Worm (Caenorhabditis elegans) whole organism, L2 larva: ENCODE results near the gene ZK550.2.

Experiments used
- C34F6.9 ChIP-seq: fragments of 150-350 bp; optimal IDR thresholded peaks from 2 replicates; lab custom pipeline; 2014; ENCODE audit warnings: missing biosample characterization, missing genetic modification characterization
- F13H6.1 ChIP-seq: sonication (generic microtip); optimal IDR thresholded peaks from 2 replicates; lab custom pipeline; 2016; ENCODE audit warnings: missing genetic modification characterization, missing compliant biosample characterization
- R02D3.7 ChIP-seq: fragments of 150-350 bp; optimal IDR thresholded peaks from 2 replicates; lab custom pipeline; 2014; ENCODE audit warnings: missing biosample characterization, missing genetic modification characterization
- Y55F3AM.14 ChIP-seq: fragments of 200-800 bp; sonication (Bioruptor generic); optimal IDR thresholded peaks from 2 replicates; lab custom pipeline; 2018; ENCODE audit warnings: mild to moderate bottlenecking, missing genetic modification characterization, missing compliant biosample characterization
- ZK546.5 ChIP-seq: sonication (generic microtip); optimal IDR thresholded peaks from 2 replicates; lab custom pipeline; 2017; ENCODE audit warnings: missing biosample characterization, missing genetic modification characterization
- alr-1 ChIP-seq: fragments of 150-350 bp; optimal IDR thresholded peaks from 2 replicates; lab custom pipeline; 2014; ENCODE audit warnings: missing biosample characterization, missing genetic modification characterization
- aly-2 ChIP-seq: fragments of 150-350 bp; optimal IDR thresholded peaks from 2 replicates; lab custom pipeline; 2014; ENCODE audit warnings: missing biosample characterization, missing genetic modification characterization
- ama-1 ChIP-seq: fragments of 150-350 bp; optimal IDR thresholded peaks from 2 replicates; lab custom pipeline; 2018; ENCODE audit warnings: inconsistent platforms
- blmp-1 ChIP-seq: sonication (generic microtip); optimal IDR thresholded peaks from 2 replicates; lab custom pipeline; 2017; ENCODE audit warnings: missing genetic modification characterization, mild to moderate bottlenecking, missing compliant biosample characterization, antibody characterized with exemption, moderate library complexity; ENCODE audit not compliant: insufficient read depth
- ceh-16 ChIP-seq: fragments of 150-350 bp; optimal IDR thresholded peaks from 2 replicates; lab custom pipeline; 2014; ENCODE audit warnings: missing biosample characterization, missing genetic modification characterization
- ceh-82 ChIP-seq: fragments of 150-350 bp; optimal IDR thresholded peaks from 2 replicates; lab custom pipeline; 2014; ENCODE audit warnings: missing biosample characterization, missing genetic modification characterization
- crh-2 ChIP-seq: sonication (generic microtip); optimal IDR thresholded peaks from 2 replicates; lab custom pipeline; 2017; ENCODE audit warnings: missing biosample characterization, missing genetic modification characterization
- dmd-4 ChIP-seq: sonication (generic microtip); optimal IDR thresholded peaks from 2 replicates; lab custom pipeline; 2017; ENCODE audit warnings: missing biosample characterization, missing genetic modification characterization
- egl-27 ChIP-seq: sonication (generic microtip); optimal IDR thresholded peaks from 3 replicates; lab custom pipeline; 2017; ENCODE audit warnings: missing biosample characterization, missing genetic modification reagents, missing genetic modification characterization
- elt-1 ChIP-seq: fragments of 150-350 bp; optimal IDR thresholded peaks from 2 replicates; lab custom pipeline; 2014; ENCODE audit warnings: missing biosample characterization, missing genetic modification characterization
- elt-3 ChIP-seq: sonication (generic microtip); optimal IDR thresholded peaks from 2 replicates; lab custom pipeline; 2017; ENCODE audit warnings: missing biosample characterization, missing genetic modification characterization
- fos-1 ChIP-seq: fragments of 150-350 bp; optimal IDR thresholded peaks from 2 replicates; lab custom pipeline; 2014; ENCODE audit warnings: missing biosample characterization, missing genetic modification characterization
- gmeb-1 ChIP-seq: fragments of 150-350 bp; optimal IDR thresholded peaks from 2 replicates; lab custom pipeline; 2014; ENCODE audit warnings: missing biosample characterization, missing genetic modification characterization
- lin-11 ChIP-seq: fragments of 150-350 bp; sonication (generic microtip); optimal IDR thresholded peaks from 2 replicates; lab custom pipeline; 2014; ENCODE audit warnings: missing biosample characterization, missing genetic modification characterization, inconsistent platforms, mixed read lengths
- lin-13 ChIP-seq: fragments of 150-350 bp; optimal IDR thresholded peaks from 2 replicates; lab custom pipeline; 2014; ENCODE audit warnings: missing biosample characterization, missing genetic modification reagents, missing genetic modification characterization
- lin-39 ChIP-seq: fragments of 150-350 bp; optimal IDR thresholded peaks from 2 replicates; lab custom pipeline; 2014; ENCODE audit warnings: missing biosample characterization, missing genetic modification reagents, missing genetic modification characterization
- lsy-2 ChIP-seq, 2 experiments: fragments of 150-350 bp in 1 of 2; sonication (generic microtip) in 1 of 2; optimal IDR thresholded peaks; 2 replicates each; lab custom pipeline; 2014 to 2017; ENCODE audit warnings: missing biosample characterization in 2 of 2, missing genetic modification characterization in 2 of 2
- mab-5 ChIP-seq: fragments of 150-350 bp; optimal IDR thresholded peaks from 2 replicates; lab custom pipeline; 2014; ENCODE audit warnings: missing biosample characterization, missing genetic modification characterization
- mbf-1 ChIP-seq: sonication (generic microtip); optimal IDR thresholded peaks from 2 replicates; lab custom pipeline; 2017; ENCODE audit warnings: missing biosample characterization, missing genetic modification characterization
- mdl-1 ChIP-seq, 2 experiments: fragments of 150-350 bp in 1 of 2; sonication (generic microtip) in 1 of 2; optimal IDR thresholded peaks; 2 replicates each; lab custom pipeline; 2017; ENCODE audit warnings: missing biosample characterization in 2 of 2, missing genetic modification characterization in 2 of 2
- nhr-10 ChIP-seq: sonication (generic microtip); optimal IDR thresholded peaks from 2 replicates; lab custom pipeline; 2017; ENCODE audit warnings: missing biosample characterization, missing genetic modification characterization
- nhr-11 ChIP-seq: fragments of 150-350 bp; optimal IDR thresholded peaks from 2 replicates; lab custom pipeline; 2014; ENCODE audit warnings: missing biosample characterization, missing genetic modification characterization
- nhr-12 ChIP-seq: fragments of 150-350 bp; optimal IDR thresholded peaks from 2 replicates; lab custom pipeline; 2014; ENCODE audit warnings: missing biosample characterization, missing genetic modification characterization
- nhr-129 ChIP-seq: fragments of 150-350 bp; optimal IDR thresholded peaks from 2 replicates; lab custom pipeline; 2014; ENCODE audit warnings: missing biosample characterization, missing genetic modification characterization
- nhr-21 ChIP-seq: fragments of 150-350 bp; optimal IDR thresholded peaks from 2 replicates; lab custom pipeline; 2014; ENCODE audit warnings: missing biosample characterization, missing genetic modification characterization
- nhr-23 ChIP-seq: fragments of 150-350 bp; optimal IDR thresholded peaks from 2 replicates; lab custom pipeline; 2014; ENCODE audit warnings: missing biosample characterization, missing genetic modification reagents, missing genetic modification characterization
- nhr-237 ChIP-seq: fragments of 150-350 bp; optimal IDR thresholded peaks from 2 replicates; lab custom pipeline; 2014; ENCODE audit warnings: missing biosample characterization, missing genetic modification characterization
- nhr-25 ChIP-seq: fragments of 150-350 bp; sonication (generic microtip); optimal IDR thresholded peaks from 3 replicates; lab custom pipeline; 2014; ENCODE audit warnings: missing biosample characterization, missing genetic modification characterization
- nhr-6 ChIP-seq: fragments of 150-350 bp; optimal IDR thresholded peaks from 2 replicates; lab custom pipeline; 2014; ENCODE audit warnings: missing biosample characterization, missing genetic modification characterization
- nhr-77 ChIP-seq: fragments of 150-350 bp; optimal IDR thresholded peaks from 2 replicates; lab custom pipeline; 2014; ENCODE audit warnings: missing biosample characterization, missing genetic modification characterization
- peb-1 ChIP-seq: fragments of 150-350 bp; optimal IDR thresholded peaks from 2 replicates; lab custom pipeline; 2014; ENCODE audit warnings: missing biosample characterization, missing genetic modification characterization
- sem-4 ChIP-seq: fragments of 150-350 bp; optimal IDR thresholded peaks from 2 replicates; lab custom pipeline; 2014; ENCODE audit warnings: missing biosample characterization, missing genetic modification reagents, missing genetic modification characterization
- skn-1 ChIP-seq: sonication (generic microtip); optimal IDR thresholded peaks from 2 replicates; lab custom pipeline; 2017; ENCODE audit warnings: missing biosample characterization, missing genetic modification characterization
- sma-3 ChIP-seq: sonication (generic microtip); optimal IDR thresholded peaks from 2 replicates; lab custom pipeline; 2016; ENCODE audit warnings: missing genetic modification reagents, missing genetic modification characterization, missing compliant biosample characterization
- sma-9 ChIP-seq, 2 experiments: fragments of 150-350 bp in 1 of 2; sonication (generic microtip) in 1 of 2; optimal IDR thresholded peaks; 2 replicates each; lab custom pipeline; 2014 to 2016; ENCODE audit warnings: missing genetic modification characterization in 2 of 2, mild to moderate bottlenecking in 1 of 2, missing biosample characterization in 1 of 2, missing compliant biosample characterization in 1 of 2, missing genetic modification reagents in 1 of 2, moderate library complexity in 1 of 2
- snpc-4 ChIP-seq: fragments of 150-350 bp; optimal IDR thresholded peaks from 2 replicates; lab custom pipeline; 2014; ENCODE audit warnings: missing biosample characterization, missing genetic modification characterization
- unc-39 ChIP-seq: fragments of 150-350 bp; optimal IDR thresholded peaks from 2 replicates; lab custom pipeline; 2014; ENCODE audit warnings: missing biosample characterization, missing genetic modification characterization
- unc-55 ChIP-seq: fragments of 150-350 bp; sonication (generic microtip); optimal IDR thresholded peaks from 3 replicates; lab custom pipeline; 2014; ENCODE audit warnings: missing biosample characterization, missing genetic modification reagents, missing genetic modification characterization
- unc-62 ChIP-seq: fragments of 150-350 bp; optimal IDR thresholded peaks from 2 replicates; lab custom pipeline; 2014; ENCODE audit warnings: missing biosample characterization, missing genetic modification reagents, missing genetic modification characterization
- zag-1 ChIP-seq: fragments of 150-350 bp; optimal IDR thresholded peaks from 2 replicates; lab custom pipeline; 2014; ENCODE audit warnings: missing biosample characterization, missing genetic modification characterization
- ztf-1 ChIP-seq: fragments of 200-800 bp; sonication (Bioruptor generic); conservative IDR thresholded peaks from 2 replicates; pipeline ENCODE4 v1.3.6; 2022; ENCODE audit warnings: missing genetic modification characterization, missing compliant biosample characterization
- ztf-11 ChIP-seq: sonication (generic microtip); optimal IDR thresholded peaks from 2 replicates; lab custom pipeline; 2017; ENCODE audit warnings: missing biosample characterization, missing genetic modification characterization
- ztf-4 ChIP-seq: fragments of 150-350 bp; optimal IDR thresholded peaks from 2 replicates; lab custom pipeline; 2014; ENCODE audit warnings: missing biosample characterization, missing genetic modification characterization

ZK550.2 gene

DNA sequence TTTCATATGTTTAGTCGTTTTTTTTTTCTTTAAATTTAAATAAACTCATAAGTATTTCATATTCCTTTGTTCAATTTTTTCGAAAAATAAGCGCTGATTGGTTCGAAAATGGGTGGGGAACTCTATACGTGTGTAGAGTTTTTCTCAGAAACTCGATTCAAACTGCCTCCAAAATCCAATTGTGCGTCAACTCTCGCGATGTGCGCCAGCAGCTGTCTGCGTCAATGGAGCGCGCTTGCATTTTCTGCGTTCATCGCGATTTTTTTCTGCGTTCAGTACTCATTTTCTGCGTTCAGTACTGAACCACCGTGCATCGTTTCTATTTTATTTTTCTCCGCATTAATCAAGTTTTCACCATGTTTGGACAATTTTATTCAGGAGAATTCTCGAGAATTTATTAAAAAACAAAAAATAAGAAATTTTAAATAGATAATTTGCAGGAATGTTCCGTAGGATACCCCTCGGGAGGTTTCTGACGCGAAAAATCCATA, 4.4 kb downstream of the ZK550.2 start, which contains the start of gene eelo-2:
TSS of gene eelo-2 (plus strand) at position 441 of the 491 bp plus-strand sequence.
- peak; percentile 98 for TF ChIP-seq nhr-129 (tag; lab: Kevin White, UChicago)
- peak; percentile 97 for TF ChIP-seq ceh-16 (tag; lab: Kevin White, UChicago)
- peak; percentile 84 for TF ChIP-seq blmp-1 (tag; lab: Kevin White, UChicago)
- peak; percentile 98 for TF ChIP-seq lin-13 (GFP tag; lab: Kevin White, UChicago)
- peak; percentile 100 for TF ChIP-seq C34F6.9
- peak; percentile 74 for TF ChIP-seq elt-1
- peak; percentile 79 for TF ChIP-seq R02D3.7 (tag; lab: Kevin White, UChicago)
- TF ChIP-seq elt-3 (tag; lab: Kevin White, UChicago) = no peak
- TF ChIP-seq sma-3 = peak; percentile 99
- no peak for TF ChIP-seq peb-1 (tag; lab: Kevin White, UChicago)
- peak; percentile 97 for TF ChIP-seq lin-11 (tag; lab: Kevin White, UChicago)
- peak; percentile 62 for TF ChIP-seq ztf-11
- peak; percentile 98 for TF ChIP-seq F13H6.1
- 0 out of 2 replicates have a peak, but pooled peaks have one; percentile 9 for TF ChIP-seq ztf-1 (GFP tag; lab: Robert Waterston, UW)
- no peak for TF ChIP-seq nhr-23 (tag; lab: Kevin White, UChicago)
- TF ChIP-seq ama-1 (lab: Kevin White, UChicago) = peak; percentile 56
- TF ChIP-seq unc-55 (GFP tag; lab: Kevin White, UChicago) = peak; percentile 100
- peak; percentile 90 for TF ChIP-seq nhr-77 (tag; lab: Kevin White, UChicago)
- peak; percentile 50 for TF ChIP-seq mbf-1 (tag; lab: Kevin White, UChicago)
- TF ChIP-seq lin-39 = peak; percentile 62
- TF ChIP-seq sma-9 (GFP tag; optimal IDR thresholded peaks at IDR 0.05; lab: Kevin White, UChicago) = peak; percentile 98
- TF ChIP-seq sma-9 (tag; optimal IDR thresholded peaks at IDR 0.05; lab: Kevin White, UChicago) = no peak
- peak; percentile 99 for TF ChIP-seq crh-2 (tag; lab: Kevin White, UChicago)
- peak; percentile 8 to 88 for TF ChIP-seq mdl-1 (tag; optimal IDR thresholded peaks at IDR 0.05; lab: Kevin White, UChicago)
- no peak for TF ChIP-seq nhr-11 (tag; lab: Kevin White, UChicago)
- peak; percentile 96 to 97 for TF ChIP-seq lsy-2 (tag; optimal IDR thresholded peaks at IDR 0.05; lab: Kevin White, UChicago)
- TF ChIP-seq nhr-6 = peak; percentile 97
- peak; percentile 97 for TF ChIP-seq mab-5 (tag; lab: Kevin White, UChicago)
- peak; percentile 98 for TF ChIP-seq nhr-21 (tag; lab: Kevin White, UChicago)
- peak; percentile 98 for TF ChIP-seq nhr-25 (tag; lab: Kevin White, UChicago)
- peak; percentile 91 for TF ChIP-seq snpc-4 (tag; lab: Kevin White, UChicago)
- peak; percentile 98 for TF ChIP-seq egl-27 (tag; lab: Kevin White, UChicago)
- TF ChIP-seq nhr-12 (tag; lab: Kevin White, UChicago) = peak; percentile 77
- peak; percentile 98 for TF ChIP-seq fos-1 (tag; lab: Kevin White, UChicago)
- peak; percentile 58 for TF ChIP-seq dmd-4 (tag; lab: Kevin White, UChicago)
- TF ChIP-seq skn-1 (tag; lab: Kevin White, UChicago) = peak; percentile 44
- TF ChIP-seq zag-1 = peak; percentile 95
- peak; percentile 83 for TF ChIP-seq Y55F3AM.14 (GFP tag; lab: Kevin White, UChicago)
- TF ChIP-seq unc-39 = no peak
- TF ChIP-seq ZK546.5 (tag; lab: Kevin White, UChicago) = peak; percentile 77
- TF ChIP-seq nhr-10 (tag; lab: Kevin White, UChicago) = peak; percentile 93
- TF ChIP-seq gmeb-1 (tag; lab: Kevin White, UChicago) = peak; percentile 100
- peak; percentile 97 for TF ChIP-seq sem-4 (tag; lab: Kevin White, UChicago)
- TF ChIP-seq aly-2 (tag; lab: Kevin White, UChicago) = peak; percentile 75
- TF ChIP-seq alr-1 = no peak
- peak; percentile 91 for TF ChIP-seq nhr-237 (tag; lab: Kevin White, UChicago)
- TF ChIP-seq ztf-4 (tag; lab: Kevin White, UChicago) = peak; percentile 96
- TF ChIP-seq unc-62 (GFP tag; lab: Kevin White, UChicago) = peak; percentile 68
- TF ChIP-seq ceh-82 (tag; lab: Kevin White, UChicago) = peak; percentile 95
